Worm (Caenorhabditis elegans): ENCODE data around the gene F58F12.1.

ce11 chrII:6407279-6407678 lies 23.8 kb downstream of the F58F12.1 start, which contains the start of gene spp-11:
- no peak for TF ChIP-seq set-16 (GFP tag; IDR thresholded peaks at IDR 0.05)
- TF ChIP-seq nhr-76 (tag; optimal IDR thresholded peaks at IDR 0.05): no peak
- no peak for TF ChIP-seq nhr-237 (tag; optimal IDR thresholded peaks at IDR 0.05)
- TF ChIP-seq snpc-4 (tag; optimal IDR thresholded peaks at IDR 0.05): no peak
- no peak for TF ChIP-seq skn-1 (tag; optimal IDR thresholded peaks at IDR 0.05)
- TF ChIP-seq nhr-28 (tag; optimal IDR thresholded peaks at IDR 0.05): no peak
- no peak for TF ChIP-seq aly-2 (tag; optimal IDR thresholded peaks at IDR 0.05)
- no peak for TF ChIP-seq nhr-77 (tag; optimal IDR thresholded peaks at IDR 0.05)
- TF ChIP-seq unc-62 (GFP tag; optimal IDR thresholded peaks at IDR 0.05 in 1 of 2): no peak
- TF ChIP-seq unc-62 (tag; optimal IDR thresholded peaks at IDR 0.05): no peak

All from whole organism, L4 larva.